Worm (Caenorhabditis elegans) whole organism, midembryonic: ENCODE data around the gene dnj-11.
A peak's percentile ranks its signal among the peaks of the same experiment; 100 is the strongest.

Experiments
- T22C8.4 ChIP-seq: fragments of 200-800 bp; sonication (Bioruptor generic); IDR thresholded peaks from 2 replicates; pipeline ENCODE4 v1.3.6; 2022; ENCODE audit warnings: missing genetic modification characterization, missing compliant biosample characterization
- cog-1 ChIP-seq: sonication (generic microtip); optimal IDR thresholded peaks from 2 replicates; lab custom pipeline; 2016; ENCODE audit warnings: missing genetic modification characterization, missing compliant biosample characterization
- flt-1 ChIP-seq: fragments of 200-800 bp; sonication (Bioruptor generic); IDR thresholded peaks from 2 replicates; pipeline ENCODE4 v1.3.6; 2022; ENCODE audit warnings: missing genetic modification characterization, missing compliant biosample characterization
- klf-2 ChIP-seq: fragments of 200-800 bp; sonication (Bioruptor generic); conservative IDR thresholded peaks from 2 replicates; pipeline ENCODE4 v1.3.6; 2022; ENCODE audit warnings: missing genetic modification reagents, missing genetic modification characterization, missing compliant biosample characterization
- med-1 ChIP-seq: sonication (generic microtip); optimal IDR thresholded peaks from 2 replicates; lab custom pipeline; 2017; ENCODE audit warnings: missing genetic modification characterization, mild to moderate bottlenecking, missing compliant biosample characterization, antibody characterized with exemption, missing genetic modification reagents; ENCODE audit not compliant: insufficient read depth
- tab-1 ChIP-seq: fragments of 200-800 bp; sonication (Bioruptor generic); IDR thresholded peaks from 2 replicates; pipeline ENCODE4 v1.3.6; 2022; ENCODE audit warnings: missing genetic modification characterization, missing compliant biosample characterization
- ztf-23 ChIP-seq: fragments of 200-800 bp; sonication (Bioruptor generic); IDR thresholded peaks from 2 replicates; pipeline ENCODE4 v1.3.6; 2022; ENCODE audit warnings: missing genetic modification reagents, missing genetic modification characterization, missing compliant biosample characterization
- ztf-29 ChIP-seq: fragments of 200-800 bp; sonication (Bioruptor generic); IDR thresholded peaks from 2 replicates; pipeline ENCODE4 v1.3.6; 2022; ENCODE audit warnings: missing genetic modification reagents, missing genetic modification characterization, missing compliant biosample characterization

ce11 chrIV:6548609-6549008 lies 37.1 kb upstream of the dnj-11 start, which contains the start of gene fan-1:
- 0 out of 2 replicates have a peak, but pooled peaks have one; percentile 40 for TF ChIP-seq ztf-23 (GFP tag; lab: Robert Waterston, UW)
- no peak for TF ChIP-seq T22C8.4 (GFP tag; lab: Robert Waterston, UW)
- TF ChIP-seq ztf-29 (GFP tag; lab: Robert Waterston, UW), result no peak
- no peak for TF ChIP-seq cog-1 (tag; lab: Kevin White, UChicago)
- no peak for TF ChIP-seq tab-1 (GFP tag; lab: Robert Waterston, UW)
- no peak for TF ChIP-seq klf-2
- no peak for TF ChIP-seq med-1
- TF ChIP-seq flt-1 (GFP tag; lab: Robert Waterston, UW), result no peak
